Worm (Caenorhabditis elegans) whole organism, L3 larva: ENCODE results near the gene ugt-29.

ENCODE experiments used
- ama-1 ChIP-seq: fragments of 150-350 bp; optimal IDR thresholded peaks from 2 replicates; lab custom pipeline; 2018
- ceh-9 ChIP-seq: sonication (generic microtip); optimal IDR thresholded peaks from 2 replicates; lab custom pipeline; 2018; ENCODE audit warnings: missing biosample characterization, missing genetic modification characterization
- elt-3 ChIP-seq, 3 experiments: fragments of 150-350 bp in 1 of 3; sonication (generic microtip) in 2 of 3; optimal IDR thresholded peaks; 2 replicates in 2 of 3; 4 replicates in 1 of 3; lab custom pipeline; 2014 to 2017; ENCODE audit warnings: missing biosample characterization in 3 of 3, missing genetic modification characterization in 3 of 3
- lin-39 ChIP-seq: fragments of 150-350 bp; optimal IDR thresholded peaks from 2 replicates; lab custom pipeline; 2018; ENCODE audit warnings: missing biosample characterization, missing genetic modification reagents, missing genetic modification characterization
- nhr-11 ChIP-seq: fragments of 150-350 bp; optimal IDR thresholded peaks from 2 replicates; lab custom pipeline; 2014; ENCODE audit warnings: missing biosample characterization, missing genetic modification characterization
- nhr-77 ChIP-seq: fragments of 150-350 bp; optimal IDR thresholded peaks from 2 replicates; lab custom pipeline; 2014; ENCODE audit warnings: missing biosample characterization, missing genetic modification characterization
- unc-62 ChIP-seq: fragments of 150-350 bp; sonication (generic microtip); optimal IDR thresholded peaks from 4 replicates; lab custom pipeline; 2014; ENCODE audit warnings: missing biosample characterization, missing genetic modification reagents, missing genetic modification characterization
- zag-1 ChIP-seq: fragments of 150-350 bp; optimal IDR thresholded peaks from 2 replicates; lab custom pipeline; 2014; ENCODE audit warnings: missing biosample characterization, missing genetic modification characterization

ce11 chrV:722889-723288, 23.5 kb upstream of the ugt-29 start:
- TF ChIP-seq lin-39 (tag; lab: Kevin White, UChicago) = no peak
- TF ChIP-seq ama-1 (lab: Kevin White, UChicago) = no peak
- TF ChIP-seq unc-62 (GFP tag; lab: Kevin White, UChicago) = no peak
- no peak for TF ChIP-seq nhr-11 (tag; lab: Kevin White, UChicago)
- TF ChIP-seq nhr-77 (tag; lab: Kevin White, UChicago) = no peak
- TF ChIP-seq ceh-9 (tag; lab: Kevin White, UChicago) = no peak
- no peak for TF ChIP-seq elt-3 (tag; optimal IDR thresholded peaks at IDR 0.05; lab: Kevin White, UChicago)
- TF ChIP-seq zag-1 (tag; lab: Kevin White, UChicago) = no peak
